Fruit fly (Drosophila melanogaster) whole organism, embryonic: ENCODE data around the gene CG3119.

ENCODE experiments used
- CG1024 ChIP-seq: fragments of 200-800 bp; sonication (Bioruptor generic); IDR thresholded peaks from 2 replicates; pipeline ENCODE4 v1.3.6; 2022; ENCODE audit warnings: missing biosample characterization, missing genetic modification characterization
- CG10366 ChIP-seq: fragments of 200-800 bp; sonication (Bioruptor generic); IDR thresholded peaks from 2 replicates; pipeline ENCODE4 v1.3.6; 2022; ENCODE audit warnings: missing biosample characterization, missing genetic modification characterization
- CG10462 ChIP-seq: fragments of 200-800 bp; sonication (Bioruptor generic); optimal IDR thresholded peaks from 2 replicates; lab custom pipeline; 2016; ENCODE audit warnings: missing biosample characterization, missing genetic modification characterization
- CG11247 ChIP-seq: fragments of 200-800 bp; sonication (Bioruptor generic); IDR thresholded peaks from 2 replicates; pipeline ENCODE4 v1.3.6; 2022; ENCODE audit warnings: missing biosample characterization, missing genetic modification characterization
- CG11560 ChIP-seq: fragments of 200-800 bp; sonication (Bioruptor generic); IDR thresholded peaks from 3 replicates; pipeline ENCODE4 v1.3.6; 2022; ENCODE audit warnings: missing biosample characterization, missing genetic modification characterization
- CG11695 ChIP-seq: fragments of 200-800 bp; sonication (Bioruptor generic); IDR thresholded peaks from 3 replicates; pipeline ENCODE4 v1.3.6; 2022; ENCODE audit warnings: missing biosample characterization, missing genetic modification characterization
- CG12236 ChIP-seq: fragments of 200-800 bp; sonication (Bioruptor generic); optimal IDR thresholded peaks from 2 replicates; lab custom pipeline; 2016; ENCODE audit warnings: missing biosample characterization, missing genetic modification characterization
- CG12391 ChIP-seq: fragments of 200-800 bp; sonication (Bioruptor generic); optimal IDR thresholded peaks from 3 replicates; lab custom pipeline; 2018; ENCODE audit warnings: missing biosample characterization, mild to moderate bottlenecking, missing genetic modification characterization, moderate library complexity
- CG12769 ChIP-seq: fragments of 200-800 bp; sonication (Bioruptor generic); optimal IDR thresholded peaks from 2 replicates; lab custom pipeline; 2019; ENCODE audit warnings: missing biosample characterization, mild to moderate bottlenecking, missing genetic modification characterization, moderate library complexity
- CG13287 ChIP-seq: fragments of 200-800 bp; sonication (Bioruptor generic); IDR thresholded peaks from 2 replicates; pipeline ENCODE4 v1.3.6; 2022; ENCODE audit warnings: missing biosample characterization, missing genetic modification characterization; ENCODE audit not compliant: partially characterized antibody
- CG13894 ChIP-seq: fragments of 200-800 bp; sonication (Bioruptor generic); optimal IDR thresholded peaks from 3 replicates; lab custom pipeline; 2018; ENCODE audit warnings: missing biosample characterization, mild to moderate bottlenecking, missing genetic modification characterization, moderate library complexity
- CG15269 ChIP-seq: fragments of 200-800 bp; sonication (Bioruptor generic); optimal IDR thresholded peaks from 2 replicates; lab custom pipeline; 2018; ENCODE audit warnings: missing biosample characterization, mild to moderate bottlenecking, missing genetic modification characterization, moderate library complexity
- CG30403 ChIP-seq: fragments of 200-800 bp; sonication (Bioruptor generic); optimal IDR thresholded peaks from 3 replicates; lab custom pipeline; 2016; ENCODE audit warnings: missing biosample characterization, missing genetic modification characterization
- CG31441 ChIP-seq: fragments of 200-800 bp; sonication (Bioruptor generic); IDR thresholded peaks from 2 replicates; pipeline ENCODE4 v1.3.6; 2022; ENCODE audit warnings: missing biosample characterization, missing genetic modification characterization
- CG6791 ChIP-seq: fragments of 200-800 bp; sonication (Bioruptor generic); IDR thresholded peaks from 3 replicates; pipeline ENCODE4 v1.3.6; 2022; ENCODE audit warnings: missing biosample characterization, missing genetic modification characterization; ENCODE audit not compliant: partially characterized antibody
- CG7745 ChIP-seq: fragments of 200-800 bp; sonication (Bioruptor generic); optimal IDR thresholded peaks from 2 replicates; lab custom pipeline; 2018; ENCODE audit warnings: missing biosample characterization, mild to moderate bottlenecking, missing genetic modification characterization, moderate library complexity
- CG7928 ChIP-seq: fragments of 200-800 bp; sonication (Bioruptor generic); optimal IDR thresholded peaks from 2 replicates; lab custom pipeline; 2017; ENCODE audit warnings: missing biosample characterization, mild to moderate bottlenecking, missing genetic modification characterization
- Camta ChIP-seq: fragments of 200-800 bp; sonication (Bioruptor generic); optimal IDR thresholded peaks from 2 replicates; lab custom pipeline; 2016; ENCODE audit warnings: missing biosample characterization, missing genetic modification characterization
- Dll ChIP-seq: fragments of 200-800 bp; sonication (Bioruptor generic); IDR thresholded peaks from 4 replicates; pipeline ENCODE4 v1.3.6; 2022; ENCODE audit warnings: missing biosample characterization, missing genetic modification characterization; ENCODE audit not compliant: partially characterized antibody
- Dp ChIP-seq: fragments of 200-800 bp; sonication (Bioruptor generic); optimal IDR thresholded peaks from 2 replicates; lab custom pipeline; 2018; ENCODE audit warnings: missing biosample characterization, mild to moderate bottlenecking, missing genetic modification characterization, moderate library complexity
- E2f1 ChIP-seq: fragments of 200-800 bp; sonication (Bioruptor generic); IDR thresholded peaks from 2 replicates; pipeline ENCODE4 v1.3.6; 2022; ENCODE audit warnings: missing biosample characterization, missing genetic modification characterization
- Gsc ChIP-seq: fragments of 200-800 bp; sonication (Bioruptor generic); IDR thresholded peaks from 2 replicates; pipeline ENCODE4 v1.3.6; 2022; ENCODE audit warnings: missing biosample characterization, missing genetic modification characterization
- H2.0 ChIP-seq: fragments of 200-800 bp; sonication (Bioruptor generic); IDR thresholded peaks from 2 replicates; pipeline ENCODE4 v1.3.6; 2022; ENCODE audit warnings: missing biosample characterization, missing genetic modification characterization
- HLHmδ ChIP-seq: fragments of 200-800 bp; sonication (Bioruptor generic); optimal IDR thresholded peaks from 2 replicates; lab custom pipeline; 2018; ENCODE audit warnings: missing biosample characterization, mild to moderate bottlenecking, missing genetic modification characterization, moderate library complexity
- HmgZ ChIP-seq: fragments of 200-800 bp; sonication (Bioruptor generic); optimal IDR thresholded peaks from 2 replicates; lab custom pipeline; 2018; ENCODE audit warnings: missing biosample characterization, mild to moderate bottlenecking, missing genetic modification characterization
- Hsf ChIP-seq: fragments of 200-800 bp; sonication (Bioruptor generic); optimal IDR thresholded peaks from 3 replicates; lab custom pipeline; 2016; ENCODE audit warnings: missing biosample characterization, missing genetic modification characterization
- Mrtf ChIP-seq: fragments of 200-800 bp; sonication (Bioruptor generic); IDR thresholded peaks from 3 replicates; pipeline ENCODE4 v1.3.6; 2022; ENCODE audit warnings: missing biosample characterization, missing genetic modification characterization
- NFAT ChIP-seq: fragments of 200-800 bp; sonication (Bioruptor generic); IDR thresholded peaks from 2 replicates; pipeline ENCODE4 v1.3.6; 2022; ENCODE audit warnings: missing biosample characterization, missing genetic modification characterization
- Vsx1 ChIP-seq: fragments of 200-800 bp; sonication (Bioruptor generic); optimal IDR thresholded peaks from 2 replicates; lab custom pipeline; 2017; ENCODE audit warnings: missing biosample characterization, mild to moderate bottlenecking, missing genetic modification characterization, missing genetic modification reagents
- Xrp1 ChIP-seq: fragments of 200-800 bp; sonication (Bioruptor generic); IDR thresholded peaks from 2 replicates; pipeline ENCODE4 v1.3.6; 2022; ENCODE audit warnings: missing biosample characterization, missing genetic modification characterization
- ara ChIP-seq: fragments of 200-800 bp; sonication (Bioruptor generic); IDR thresholded peaks from 2 replicates; pipeline ENCODE4 v1.3.6; 2022; ENCODE audit warnings: missing biosample characterization, missing genetic modification characterization
- bcd ChIP-seq: fragments of 200-800 bp; sonication (Bioruptor generic); optimal IDR thresholded peaks from 2 replicates; lab custom pipeline; 2017; ENCODE audit warnings: missing biosample characterization, mild to moderate bottlenecking, missing genetic modification characterization
- cato ChIP-seq: fragments of 200-800 bp; sonication (Bioruptor generic); optimal IDR thresholded peaks from 2 replicates; lab custom pipeline; 2016; ENCODE audit warnings: missing biosample characterization, missing genetic modification characterization, borderline replicate concordance
- fu2 ChIP-seq: fragments of 200-800 bp; sonication (Bioruptor generic); optimal IDR thresholded peaks from 2 replicates; lab custom pipeline; 2016; ENCODE audit warnings: missing biosample characterization, missing genetic modification characterization
- hth ChIP-seq: fragments of >200 bp; optimal IDR thresholded peaks from 2 replicates; lab custom pipeline; 2017; ENCODE audit warnings: inconsistent platforms
- ind ChIP-seq: fragments of 200-800 bp; sonication (Bioruptor generic); optimal IDR thresholded peaks from 3 replicates; lab custom pipeline; 2016; ENCODE audit warnings: missing biosample characterization, missing genetic modification characterization
- insv ChIP-seq, 2 experiments: fragments of 200-800 bp; sonication (Bioruptor generic); optimal IDR thresholded peaks; 3 replicates each; lab custom pipeline; 2016 to 2018; ENCODE audit warnings: missing biosample characterization in 2 of 2, missing genetic modification characterization in 2 of 2
- inv ChIP-seq: fragments of 200-800 bp; sonication (Bioruptor generic); IDR thresholded peaks from 2 replicates; pipeline ENCODE4 v1.3.6; 2022; ENCODE audit warnings: missing biosample characterization, missing genetic modification characterization; ENCODE audit not compliant: partially characterized antibody
- knrl ChIP-seq: fragments of 200-800 bp; sonication (Bioruptor generic); IDR thresholded peaks from 3 replicates; pipeline ENCODE4 v1.3.6; 2022; ENCODE audit warnings: missing biosample characterization, missing genetic modification characterization; ENCODE audit not compliant: partially characterized antibody
- lilli ChIP-seq: fragments of 200-800 bp; sonication (Bioruptor generic); optimal IDR thresholded peaks from 3 replicates; lab custom pipeline; 2016; ENCODE audit warnings: missing biosample characterization, missing genetic modification characterization
- odd ChIP-seq: fragments of 200-800 bp; sonication (Bioruptor generic); optimal IDR thresholded peaks from 2 replicates; lab custom pipeline; 2017; ENCODE audit warnings: missing biosample characterization, mild to moderate bottlenecking, missing genetic modification characterization
- org-1 ChIP-seq: fragments of 200-800 bp; sonication (Bioruptor generic); optimal IDR thresholded peaks from 2 replicates; lab custom pipeline; 2017; ENCODE audit warnings: missing biosample characterization, missing genetic modification characterization
- ro ChIP-seq: fragments of 200-800 bp; sonication (Bioruptor generic); IDR thresholded peaks from 2 replicates; pipeline ENCODE4 v1.3.6; 2022; ENCODE audit warnings: missing biosample characterization, missing genetic modification characterization
- row ChIP-seq: fragments of 200-800 bp; sonication (Bioruptor generic); IDR thresholded peaks from 3 replicates; pipeline ENCODE4 v1.3.6; 2022; ENCODE audit warnings: missing biosample characterization, missing genetic modification characterization
- run ChIP-seq: fragments of 200-800 bp; sonication (Bioruptor generic); optimal IDR thresholded peaks from 3 replicates; lab custom pipeline; 2018; ENCODE audit warnings: missing biosample characterization, mild to moderate bottlenecking, missing genetic modification characterization
- scrt ChIP-seq: fragments of 200-800 bp; sonication (Bioruptor generic); optimal IDR thresholded peaks from 2 replicates; lab custom pipeline; 2018; ENCODE audit warnings: missing biosample characterization, mild to moderate bottlenecking, missing genetic modification characterization, moderate library complexity
- slou ChIP-seq: fragments of 200-800 bp; sonication (Bioruptor generic); optimal IDR thresholded peaks from 3 replicates; lab custom pipeline; 2016; ENCODE audit warnings: missing biosample characterization, missing genetic modification characterization
- slp2 ChIP-seq: fragments of 200-800 bp; sonication (Bioruptor generic); optimal IDR thresholded peaks from 2 replicates; lab custom pipeline; 2016; ENCODE audit warnings: missing biosample characterization, missing genetic modification characterization
- so ChIP-seq: fragments of 200-800 bp; sonication (Bioruptor generic); IDR thresholded peaks from 3 replicates; pipeline ENCODE4 v1.3.6; 2022; ENCODE audit warnings: missing biosample characterization, missing genetic modification characterization
- tin ChIP-seq: fragments of 200-800 bp; sonication (Bioruptor generic); optimal IDR thresholded peaks from 3 replicates; lab custom pipeline; 2016; ENCODE audit warnings: missing biosample characterization, missing genetic modification characterization
- tll ChIP-seq, 2 experiments: fragments of 200-800 bp in 1 of 2; fragments of >200 bp in 1 of 2; sonication (Bioruptor generic) in 1 of 2; optimal IDR thresholded peaks; 2 replicates each; lab custom pipeline; 2017 to 2019; ENCODE audit warnings: missing biosample characterization in 2 of 2, missing genetic modification characterization in 2 of 2, mild to moderate bottlenecking in 1 of 2, moderate library complexity in 1 of 2

The CG3119 gene

dm6 chr2L:2830341-2830800 is 7.3 kb downstream of the CG3119 start (continued):
- TF ChIP-seq ind (GFP tag; lab: Kevin White, UChicago) (peak; percentile 79), CG1024 (GFP tag; lab: Robert Waterston, UW) (no peak), CG12391 (tag; lab: Kevin White, UChicago) (peak; percentile 92), CG13894 (tag; lab: Kevin White, UChicago) (peak; percentile 8), Dp (GFP tag; lab: Kevin White, UChicago) (no peak), so (peak; percentile 82), CG11695 (GFP tag; lab: Robert Waterston, UW) (peak; percentile 88), row (peak; percentile 82), CG12236 (GFP tag; lab: Kevin White, UChicago) (peak; percentile 20), HmgZ (tag; lab: Kevin White, UChicago) (peak; percentile 51), CG11560 (tag; lab: Robert Waterston, UW) (no peak), knrl (GFP tag; lab: Robert Waterston, UW) (no peak), CG11247 (GFP tag; lab: Robert Waterston, UW) (peak; percentile 56), lilli (peak; percentile 88), run (peak; percentile 78), Camta (GFP tag; lab: Kevin White, UChicago) (peak; percentile 70), CG6791 (GFP tag; lab: Robert Waterston, UW) (no peak), org-1 (peak; percentile 80), CG7928 (GFP tag; lab: Kevin White, UChicago) (peak; percentile 68), CG7745 (no peak), inv (GFP tag; lab: Robert Waterston, UW) (no peak), odd (GFP tag; lab: Kevin White, UChicago) (peak; percentile 93), tll (GFP tag; optimal IDR thresholded peaks at IDR 0.05; lab: Kevin White, UChicago) (no peak), CG31441 (GFP tag; lab: Robert Waterston, UW) (peak; percentile 94), HLHmδ (no peak), Dll (no peak), CG10366 (GFP tag; lab: Robert Waterston, UW) (peak; percentile 72), H2.0 (no peak), ro (GFP tag; lab: Robert Waterston, UW) (peak; percentile 24; the same call in 1 of the 2 replicates), CG30403 (GFP tag; lab: Kevin White, UChicago) (peak; percentile 93), CG13287 (GFP tag; lab: Robert Waterston, UW) (no peak), scrt (peak; percentile 78), CG10462 (GFP tag; lab: Kevin White, UChicago) (peak; percentile 65), CG15269 (tag; lab: Kevin White, UChicago) (peak; percentile 88), NFAT (GFP tag; lab: Robert Waterston, UW) (peak; percentile 31), Hsf (GFP tag; lab: Kevin White, UChicago) (peak; percentile 79), fu2 (GFP tag; lab: Kevin White, UChicago) (peak; percentile 25), insv (GFP tag; optimal IDR thresholded peaks at IDR 0.05; lab: Kevin White, UChicago) (peak in 1 of 2 experiments; percentile 59), Gsc (no peak), Vsx1 (peak; percentile 77), CG12769 (tag; lab: Kevin White, UChicago) (peak; percentile 70), bcd (GFP tag; lab: Kevin White, UChicago) (peak; percentile 90), cato (GFP tag; lab: Kevin White, UChicago) (peak; percentile 55), slou (GFP tag; lab: Kevin White, UChicago) (peak; percentile 77), Xrp1 (peak; percentile 88), slp2 (GFP tag; lab: Kevin White, UChicago) (peak; percentile 29), Mrtf (GFP tag; lab: Robert Waterston, UW) (peak; percentile 41; the same call in 1 of the 3 replicates), ara (peak; percentile 70), hth (lab: Kevin White, UChicago) (no peak), tin (GFP tag; lab: Kevin White, UChicago) (peak; percentile 89), E2f1 (GFP tag; lab: Robert Waterston, UW) (peak; percentile 66; the same call in 1 of the 2 replicates)
